Worm (Caenorhabditis elegans) whole organism, young adult: ENCODE results near the gene C17E7.13.

Experiments
- F22D6.2 ChIP-seq: sonication (generic microtip); optimal IDR thresholded peaks from 2 replicates; lab custom pipeline; 2016; ENCODE audit warnings: mild to moderate bottlenecking, missing genetic modification characterization, missing compliant biosample characterization
- K11D2.4 ChIP-seq: fragments of 200-800 bp; sonication (Bioruptor generic); IDR thresholded peaks from 2 replicates; pipeline ENCODE4 v1.3.6; 2022; ENCODE audit warnings: missing genetic modification reagents, missing genetic modification characterization, missing compliant biosample characterization
- Y67H2A.10 ChIP-seq: fragments of 200-800 bp; sonication (Bioruptor generic); conservative IDR thresholded peaks from 2 replicates; pipeline ENCODE4 v1.3.6; 2022; ENCODE audit warnings: missing genetic modification reagents, missing genetic modification characterization, missing compliant biosample characterization
- Y95B8A.8 ChIP-seq: fragments of 200-800 bp; sonication (Bioruptor generic); IDR thresholded peaks from 2 replicates; pipeline ENCODE4 v1.3.6; 2022; ENCODE audit warnings: missing genetic modification reagents, missing genetic modification characterization, missing compliant biosample characterization
- atf-7 ChIP-seq: sonication (generic microtip); optimal IDR thresholded peaks from 2 replicates; lab custom pipeline; 2017; ENCODE audit warnings: mild to moderate bottlenecking, missing genetic modification characterization, missing compliant biosample characterization
- ceh-40 ChIP-seq: fragments of 200-800 bp; sonication (Bioruptor generic); IDR thresholded peaks from 2 replicates; pipeline ENCODE4 v1.3.6; 2022; ENCODE audit warnings: missing genetic modification characterization, missing compliant biosample characterization
- ceh-79 ChIP-seq: sonication (generic microtip); optimal IDR thresholded peaks from 2 replicates; lab custom pipeline; 2017; ENCODE audit warnings: mild to moderate bottlenecking, missing genetic modification characterization, missing compliant biosample characterization
- die-1 ChIP-seq: sonication (generic microtip); optimal IDR thresholded peaks from 2 replicates; lab custom pipeline; 2016; ENCODE audit warnings: missing genotype, mild to moderate bottlenecking, missing genetic modification characterization, missing compliant biosample characterization
- mes-4 ChIP-seq: sonication (generic microtip); optimal IDR thresholded peaks from 2 replicates; lab custom pipeline; 2016; ENCODE audit warnings: missing genotype, missing genetic modification characterization, missing compliant biosample characterization
- nfya-1 ChIP-seq: sonication (generic microtip); optimal IDR thresholded peaks from 2 replicates; lab custom pipeline; 2017; ENCODE audit warnings: antibody characterized with exemption, missing compliant biosample characterization, missing genetic modification characterization, borderline replicate concordance; ENCODE audit not compliant: insufficient read depth
- nhr-80 ChIP-seq: sonication (generic microtip); optimal IDR thresholded peaks from 2 replicates; lab custom pipeline; 2016; ENCODE audit warnings: missing genetic modification characterization, missing compliant biosample characterization
- sdz-38 ChIP-seq: sonication (generic microtip); optimal IDR thresholded peaks from 2 replicates; lab custom pipeline; 2016; ENCODE audit warnings: missing genotype, missing genetic modification characterization, missing compliant biosample characterization
- sea-2 ChIP-seq: fragments of 200-800 bp; sonication (Bioruptor generic); IDR thresholded peaks from 2 replicates; pipeline ENCODE4 v1.3.6; 2022; ENCODE audit warnings: missing genetic modification characterization, missing compliant biosample characterization
- unc-130 ChIP-seq: sonication (generic microtip); optimal IDR thresholded peaks from 2 replicates; lab custom pipeline; 2016; ENCODE audit warnings: missing genetic modification reagents, missing genetic modification characterization, missing compliant biosample characterization

ce11 chrV:3874102-3874744, 14.9 kb downstream of the C17E7.13 start, which contains the start of gene nhr-158:
- TF ChIP-seq ceh-79 (no peak), Y95B8A.8 (GFP tag; lab: Robert Waterston, UW) (no peak), F22D6.2 (tag; lab: Kevin White, UChicago) (no peak), nfya-1 (tag; lab: Kevin White, UChicago) (no peak), ceh-40 (GFP tag; lab: Robert Waterston, UW) (no peak), nhr-80 (tag; lab: Kevin White, UChicago) (no peak), unc-130 (GFP tag; lab: Kevin White, UChicago) (no peak), Y67H2A.10 (GFP tag; lab: Robert Waterston, UW) (no peak), atf-7 (tag; lab: Kevin White, UChicago) (no peak), mes-4 (tag; lab: Kevin White, UChicago) (no peak), sea-2 (no peak), K11D2.4 (GFP tag; lab: Robert Waterston, UW) (no peak), sdz-38 (no peak), die-1 (tag; lab: Kevin White, UChicago) (no peak)
